Worm (Caenorhabditis elegans): ENCODE measurements around the gene R07A4.4.

Gene R07A4.4

DNA sequence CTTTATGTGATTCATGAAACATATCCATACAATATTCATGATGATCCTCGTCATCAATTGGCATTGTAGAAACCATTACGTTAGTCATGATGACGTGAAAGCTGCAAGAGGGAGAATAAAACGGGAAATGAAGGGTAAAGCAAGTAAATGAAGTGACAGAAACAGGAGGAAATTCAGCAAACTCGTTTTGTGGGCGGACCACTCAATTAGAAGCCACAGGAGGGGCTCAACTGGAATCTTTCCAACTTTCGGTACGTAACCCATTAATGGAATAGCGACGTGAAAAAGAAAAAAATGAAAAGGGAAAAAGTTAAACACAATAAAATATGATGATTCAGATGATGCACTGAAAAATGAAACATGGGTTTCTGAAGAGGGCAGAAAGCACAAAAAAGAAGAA is 40.5 kb downstream of the R07A4.4 start, which contains the start of gene T01C1.4:
T01C1.4 (minus strand) TSS at position 101 of the 400 bp plus-strand sequence.
- no peak for TF ChIP-seq nhr-76 (tag; optimal IDR thresholded peaks at IDR 0.05)
- no peak for TF ChIP-seq ZK546.5 (tag; optimal IDR thresholded peaks at IDR 0.05)
- no peak for TF ChIP-seq ceh-9 (tag; optimal IDR thresholded peaks at IDR 0.05)
- TF ChIP-seq lsy-12 (tag; optimal IDR thresholded peaks at IDR 0.05) = no peak

DNA sequence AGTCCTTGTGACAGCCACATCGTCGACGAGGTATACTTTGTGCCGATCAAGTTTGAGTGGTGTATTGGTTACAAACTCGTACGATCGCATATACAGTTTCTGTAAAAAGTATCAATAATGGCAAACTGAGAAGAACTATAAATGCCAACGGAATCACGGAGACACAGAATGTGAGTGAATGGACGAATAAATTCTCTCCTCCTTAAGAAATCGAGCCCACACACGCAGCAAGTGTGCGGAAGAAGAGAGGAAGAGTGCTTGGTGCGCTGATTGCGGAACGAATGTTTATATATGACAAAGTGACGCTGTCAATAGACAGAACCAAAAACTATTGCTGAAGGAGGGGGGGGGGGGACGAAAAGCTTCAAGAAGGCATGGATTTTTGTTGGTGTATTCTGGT is 45.7 kb downstream of the R07A4.4 start, which contains the start of gene rhgf-1:
rhgf-1 (minus strand) TSS at position 101 of the 400 bp plus-strand sequence.
- TF ChIP-seq lsy-12 (tag; optimal IDR thresholded peaks at IDR 0.05) (no peak), tbx-2 (tag; optimal IDR thresholded peaks at IDR 0.05) (no peak), mml-1 (tag; optimal IDR thresholded peaks at IDR 0.05) (no peak), pha-4 (tag; optimal IDR thresholded peaks at IDR 0.05) (no peak), egl-27 (tag; optimal IDR thresholded peaks at IDR 0.05) (no peak), nhr-43 (tag; optimal IDR thresholded peaks at IDR 0.05; ENCODE audit: poor library complexity, severe bottlenecking) (no peak), elt-2 (tag; optimal IDR thresholded peaks at IDR 0.05) (no peak), ceh-28 (tag; optimal IDR thresholded peaks at IDR 0.05) (no peak), elt-1 (tag; optimal IDR thresholded peaks at IDR 0.05) (no peak), fkh-10 (GFP tag; optimal IDR thresholded peaks at IDR 0.05) (no peak), aly-2 (tag; optimal IDR thresholded peaks at IDR 0.05) (no peak), ZK546.5 (tag; optimal IDR thresholded peaks at IDR 0.05) (no peak), nhr-28 (tag; optimal IDR thresholded peaks at IDR 0.05) (no peak), fos-1 (tag; optimal IDR thresholded peaks at IDR 0.05) (no peak), daf-12 (tag; optimal IDR thresholded peaks at IDR 0.05) (no peak), ama-1 (optimal IDR thresholded peaks at IDR 0.05) (no peak), nfya-1 (tag; optimal IDR thresholded peaks at IDR 0.05; ENCODE audit: insufficient read depth) (no peak), nhr-76 (tag; optimal IDR thresholded peaks at IDR 0.05) (no peak), lin-15B (tag; optimal IDR thresholded peaks at IDR 0.05) (no peak)

DNA sequence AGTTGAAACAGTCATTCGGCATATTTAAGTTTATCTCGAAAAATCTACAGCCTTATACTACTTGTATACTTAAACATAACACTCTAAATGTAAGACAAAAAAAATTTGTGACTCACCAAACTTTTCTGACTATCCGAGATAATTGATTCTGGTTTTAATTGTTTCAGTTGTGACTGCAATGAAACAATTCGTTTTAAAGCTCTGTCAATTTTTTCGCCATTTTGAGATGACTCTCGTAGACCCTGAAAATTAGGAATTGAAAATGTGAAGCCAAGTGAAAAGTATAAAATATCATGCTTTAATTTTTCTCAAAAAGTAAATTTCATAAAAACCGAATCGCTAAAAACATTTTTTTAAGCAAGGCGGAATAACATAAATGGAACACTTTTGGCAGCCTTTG is 53.2 kb downstream of the R07A4.4 start:
- TF ChIP-seq lin-15B (tag; optimal IDR thresholded peaks at IDR 0.05) (no peak), nfya-1 (tag; optimal IDR thresholded peaks at IDR 0.05; ENCODE audit: insufficient read depth) (no peak), elt-3 (tag; optimal IDR thresholded peaks at IDR 0.05) (no peak)
